Worm (Caenorhabditis elegans) whole organism, L3 larva: ENCODE data around the gene rer-1.

ENCODE experiments used
- aly-2 ChIP-seq: fragments of 150-350 bp; optimal IDR thresholded peaks from 2 replicates; lab custom pipeline; 2014; ENCODE audit warnings: missing biosample characterization, missing genetic modification characterization
- nhr-28 ChIP-seq: fragments of 150-350 bp; optimal IDR thresholded peaks from 2 replicates; lab custom pipeline; 2014; ENCODE audit warnings: missing biosample characterization, missing genetic modification characterization
- pha-4 ChIP-seq: fragments of 150-350 bp; optimal IDR thresholded peaks from 2 replicates; lab custom pipeline; 2014; ENCODE audit warnings: missing biosample characterization, missing genetic modification reagents, missing genetic modification characterization
- pqm-1 ChIP-seq: fragments of 150-350 bp; optimal IDR thresholded peaks from 2 replicates; lab custom pipeline; 2017; ENCODE audit warnings: missing biosample characterization, missing genetic modification characterization, inconsistent platforms

DNA sequence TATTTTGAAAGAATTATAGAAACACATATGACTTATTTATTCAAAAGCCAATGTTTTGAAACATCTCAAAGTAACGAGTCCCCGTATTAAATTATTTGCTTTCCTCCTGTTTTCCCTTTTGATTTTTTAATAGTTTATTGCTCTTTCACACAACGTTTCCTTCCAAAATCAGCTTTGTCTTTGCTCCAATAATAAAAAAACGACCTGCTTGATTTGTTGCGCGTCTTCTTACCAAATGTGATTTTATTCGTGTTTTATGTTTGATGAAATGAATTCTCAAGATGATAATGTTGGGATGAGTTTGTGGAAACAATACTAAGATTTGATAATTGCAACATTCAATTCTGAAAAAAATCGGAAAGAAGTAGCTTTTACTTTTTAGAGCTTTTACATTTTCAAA lies 1.2 kb downstream of the rer-1 start:
- TF ChIP-seq nhr-28 (tag; lab: Kevin White, UChicago) (no peak), aly-2 (tag; lab: Kevin White, UChicago) (no peak), pqm-1 (no peak), pha-4 (tag; lab: Kevin White, UChicago) (no peak)
